Worm (Caenorhabditis elegans): ENCODE results near the gene T09F3.4.

DNA sequence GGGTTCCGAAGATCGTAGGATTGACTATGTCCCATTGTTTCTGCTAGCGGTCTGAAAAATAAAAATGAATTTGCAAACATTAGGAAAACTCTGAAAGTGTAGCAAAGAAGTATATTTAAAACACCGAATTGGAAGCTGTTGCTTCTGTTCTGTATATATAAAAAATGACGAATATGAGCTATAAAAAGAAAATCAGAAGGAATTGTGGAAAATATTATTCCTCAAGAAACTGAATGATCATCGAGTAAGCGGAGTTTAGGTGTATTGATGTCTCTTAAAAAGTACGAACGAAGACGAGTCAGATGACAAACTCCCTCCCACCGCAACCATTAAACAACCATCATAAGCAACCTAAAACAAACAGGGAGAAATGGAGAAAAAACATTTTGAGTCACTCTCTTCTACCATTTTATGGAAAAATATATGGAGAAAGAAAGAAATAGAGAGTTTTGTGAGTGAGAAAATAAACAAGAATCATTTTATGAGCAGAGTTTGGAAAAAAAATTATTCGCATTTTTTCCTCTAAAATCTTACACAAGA, 38.0 kb upstream of the T09F3.4 start, which contains the start of gene C07E3.3:
- no peak for TF ChIP-seq ref-1 (GFP tag; conservative IDR thresholded peaks at IDR 0.05)
- no peak for TF ChIP-seq T22C8.4 (GFP tag; IDR thresholded peaks at IDR 0.05)
- no peak for TF ChIP-seq flt-1 (GFP tag; IDR thresholded peaks at IDR 0.05)
- no peak for TF ChIP-seq cog-1 (tag; optimal IDR thresholded peaks at IDR 0.05)
- no peak for TF ChIP-seq ztf-29 (GFP tag; IDR thresholded peaks at IDR 0.05)
- no peak for TF ChIP-seq klf-2 (GFP tag; conservative IDR thresholded peaks at IDR 0.05)
- TF ChIP-seq med-1 (GFP tag; optimal IDR thresholded peaks at IDR 0.05; ENCODE audit: insufficient read depth) = no peak
- no peak for TF ChIP-seq ztf-23 (GFP tag; IDR thresholded peaks at IDR 0.05)
